Worm (Caenorhabditis elegans) whole organism, L4 larva: ENCODE results near the gene sri-31.

ENCODE experiments used
- F26F4.8 ChIP-seq: fragments of 200-800 bp; sonication (Bioruptor generic); conservative IDR thresholded peaks from 2 replicates; pipeline ENCODE4 v1.3.6; 2022; ENCODE audit warnings: missing genetic modification characterization, missing compliant biosample characterization
- F37D6.2 ChIP-seq: sonication (generic microtip); optimal IDR thresholded peaks from 2 replicates; lab custom pipeline; 2016; ENCODE audit warnings: mild to moderate bottlenecking, missing genetic modification characterization, missing compliant biosample characterization
- F44E2.7 ChIP-seq: fragments of 200-800 bp; sonication (Bioruptor generic); IDR thresholded peaks from 2 replicates; pipeline ENCODE4 v2.1.2; 2022; ENCODE audit warnings: missing genetic modification characterization, missing compliant biosample characterization
- R02D3.7 ChIP-seq: fragments of 150-350 bp; sonication (generic microtip); optimal IDR thresholded peaks from 3 replicates; lab custom pipeline; 2014; ENCODE audit warnings: missing biosample characterization, missing genetic modification characterization
- T26A8.4 ChIP-seq: fragments of 200-800 bp; sonication (Bioruptor generic); IDR thresholded peaks from 2 replicates; pipeline ENCODE4 v1.3.6; 2022; ENCODE audit warnings: missing genetic modification characterization, missing compliant biosample characterization
- Y105C5A.15 ChIP-seq: fragments of 200-800 bp; sonication (Bioruptor generic); IDR thresholded peaks from 2 replicates; pipeline ENCODE4 v1.3.6; 2022; ENCODE audit warnings: missing genetic modification characterization, missing compliant biosample characterization
- Y48G9A.11 ChIP-seq: fragments of 200-800 bp; sonication (Bioruptor generic); IDR thresholded peaks from 2 replicates; pipeline ENCODE4 v1.3.6; 2022; ENCODE audit warnings: missing genetic modification reagents, missing genetic modification characterization, missing compliant biosample characterization
- Y5F2A.4 ChIP-seq: fragments of 200-800 bp; sonication (Bioruptor generic); optimal IDR thresholded peaks from 2 replicates; lab custom pipeline; 2018; ENCODE audit warnings: mild to moderate bottlenecking, missing genetic modification characterization, missing compliant biosample characterization
- Y75B8A.6 ChIP-seq: fragments of 200-800 bp; sonication (Bioruptor generic); IDR thresholded peaks from 2 replicates; pipeline ENCODE4 v1.3.6; 2022; ENCODE audit warnings: missing genetic modification reagents, missing genetic modification characterization, missing compliant biosample characterization
- ZK337.2 ChIP-seq: fragments of 200-800 bp; sonication (Bioruptor generic); IDR thresholded peaks from 2 replicates; pipeline ENCODE4 v1.3.6; 2022; ENCODE audit warnings: missing genetic modification reagents, missing genetic modification characterization, missing compliant biosample characterization
- ama-1 ChIP-seq: fragments of 150-350 bp; optimal IDR thresholded peaks from 2 replicates; lab custom pipeline; 2014; ENCODE audit warnings: inconsistent platforms, mixed read lengths
- ceh-28 ChIP-seq: fragments of 150-350 bp; optimal IDR thresholded peaks from 2 replicates; lab custom pipeline; 2014; ENCODE audit warnings: missing biosample characterization, missing genetic modification reagents, missing genetic modification characterization
- ceh-44 ChIP-seq: fragments of 200-800 bp; sonication (Bioruptor generic); IDR thresholded peaks from 2 replicates; pipeline ENCODE4 v1.3.6; 2022; ENCODE audit warnings: missing genetic modification reagents, missing genetic modification characterization, missing compliant biosample characterization
- ceh-62 ChIP-seq: sonication (generic microtip); optimal IDR thresholded peaks from 2 replicates; lab custom pipeline; 2017; ENCODE audit warnings: missing biosample characterization, missing genetic modification characterization
- ces-1 ChIP-seq: fragments of 150-350 bp; sonication (generic microtip); optimal IDR thresholded peaks from 4 replicates; lab custom pipeline; 2014; ENCODE audit warnings: missing biosample characterization, missing genetic modification reagents, missing genetic modification characterization
- ctbp-1 ChIP-seq: fragments of 200-800 bp; sonication (Bioruptor generic); IDR thresholded peaks from 2 replicates; pipeline ENCODE4 v1.3.6; 2022; ENCODE audit warnings: missing genetic modification reagents, missing genetic modification characterization, missing compliant biosample characterization
- daf-16 ChIP-seq, 3 experiments: sonication (generic microtip); optimal IDR thresholded peaks; 2 replicates each; lab custom pipeline; 2016 to 2017; ENCODE audit warnings: missing genetic modification characterization in 3 of 3, missing genetic modification reagents in 3 of 3, mild to moderate bottlenecking in 2 of 3, missing compliant biosample characterization in 2 of 3, missing biosample characterization in 1 of 3, moderate library complexity in 1 of 3
- dmd-6 ChIP-seq: fragments of 200-800 bp; sonication (Bioruptor generic); IDR thresholded peaks from 2 replicates; pipeline ENCODE4 v1.3.6; 2022; ENCODE audit warnings: missing genetic modification reagents, missing genetic modification characterization, missing compliant biosample characterization
- dpl-1 ChIP-seq: fragments of 150-350 bp; optimal IDR thresholded peaks from 2 replicates; lab custom pipeline; 2014; ENCODE audit warnings: missing biosample characterization, missing genetic modification reagents, missing genetic modification characterization
- egl-27 ChIP-seq: sonication (generic microtip); optimal IDR thresholded peaks from 3 replicates; lab custom pipeline; 2017; ENCODE audit warnings: missing biosample characterization, missing genetic modification reagents, missing genetic modification characterization
- egl-43 ChIP-seq: fragments of 200-800 bp; sonication (Bioruptor generic); IDR thresholded peaks from 2 replicates; pipeline ENCODE4 v1.3.6; 2022; ENCODE audit warnings: missing genetic modification reagents, missing genetic modification characterization, missing compliant biosample characterization
- fkh-10 ChIP-seq: fragments of 150-350 bp; optimal IDR thresholded peaks from 2 replicates; lab custom pipeline; 2014; ENCODE audit warnings: missing biosample characterization, missing genetic modification reagents, missing genetic modification characterization
- fos-1 ChIP-seq: fragments of 150-350 bp; optimal IDR thresholded peaks from 2 replicates; lab custom pipeline; 2014; ENCODE audit warnings: missing biosample characterization, missing genetic modification characterization
- hlh-11 ChIP-seq: fragments of 200-800 bp; sonication (Bioruptor generic); optimal IDR thresholded peaks from 2 replicates; lab custom pipeline; 2018; ENCODE audit warnings: mild to moderate bottlenecking, missing genetic modification characterization, missing compliant biosample characterization
- jun-1 ChIP-seq: fragments of 150-350 bp; optimal IDR thresholded peaks from 2 replicates; lab custom pipeline; 2014; ENCODE audit warnings: missing biosample characterization, missing genetic modification reagents, missing genetic modification characterization
- lin-13 ChIP-seq: fragments of 150-350 bp; optimal IDR thresholded peaks from 2 replicates; lab custom pipeline; 2014; ENCODE audit warnings: missing biosample characterization, missing genetic modification reagents, missing genetic modification characterization
- lin-15B ChIP-seq: fragments of 150-350 bp; sonication (generic microtip); optimal IDR thresholded peaks from 3 replicates; lab custom pipeline; 2014; ENCODE audit warnings: missing biosample characterization, missing genetic modification characterization
- lin-29 ChIP-seq: fragments of 200-800 bp; sonication (Bioruptor generic); IDR thresholded peaks from 2 replicates; pipeline ENCODE4 v1.3.6; 2022; ENCODE audit warnings: missing genetic modification reagents, missing genetic modification characterization, missing compliant biosample characterization
- lin-38 ChIP-seq: fragments of 200-800 bp; sonication (Bioruptor generic); IDR thresholded peaks from 2 replicates; pipeline ENCODE4 v1.3.6; 2022; ENCODE audit warnings: missing genetic modification reagents, missing genetic modification characterization, missing compliant biosample characterization
- lir-3 ChIP-seq: sonication (generic microtip); optimal IDR thresholded peaks from 2 replicates; lab custom pipeline; 2016; ENCODE audit warnings: mild to moderate bottlenecking, missing genetic modification characterization, missing compliant biosample characterization
- lsy-2 ChIP-seq, 2 experiments: fragments of 150-350 bp in 1 of 2; sonication (generic microtip) in 1 of 2; optimal IDR thresholded peaks; 2 replicates each; lab custom pipeline; 2014 to 2017; ENCODE audit warnings: missing biosample characterization in 2 of 2, missing genetic modification characterization in 2 of 2
- madf-5 ChIP-seq, 2 experiments: fragments of 200-800 bp; sonication (Bioruptor generic); IDR thresholded peaks; 2 replicates each; pipeline ENCODE4 v1.3.6; 2022; ENCODE audit warnings: missing compliant biosample characterization in 2 of 2, missing genetic modification characterization in 2 of 2
- mdt-29 ChIP-seq: fragments of 200-800 bp; sonication (Bioruptor generic); IDR thresholded peaks from 2 replicates; pipeline ENCODE4 v1.3.6; 2022; ENCODE audit warnings: missing genetic modification reagents, missing genetic modification characterization, missing compliant biosample characterization
- mep-1 ChIP-seq: fragments of 150-350 bp; sonication (generic microtip); optimal IDR thresholded peaks from 3 replicates; lab custom pipeline; 2014; ENCODE audit warnings: missing biosample characterization, missing genetic modification characterization
- mes-2 ChIP-seq: sonication (generic microtip); optimal IDR thresholded peaks from 2 replicates; lab custom pipeline; 2016; ENCODE audit warnings: missing genotype, mild to moderate bottlenecking, missing genetic modification characterization, missing compliant biosample characterization; ENCODE audit not compliant: poor library complexity, severe bottlenecking
- mxl-2 ChIP-seq: fragments of 200-800 bp; sonication (Bioruptor generic); conservative IDR thresholded peaks from 2 replicates; pipeline ENCODE4 v1.3.6; 2022; ENCODE audit warnings: missing genetic modification reagents, missing genetic modification characterization, missing compliant biosample characterization
- mxl-3 ChIP-seq: fragments of 200-800 bp; sonication (Bioruptor generic); optimal IDR thresholded peaks from 2 replicates; lab custom pipeline; 2018; ENCODE audit warnings: mild to moderate bottlenecking, missing genetic modification characterization, missing compliant biosample characterization
- nhr-102 ChIP-seq: sonication (generic microtip); optimal IDR thresholded peaks from 2 replicates; lab custom pipeline; 2016; ENCODE audit warnings: mild to moderate bottlenecking, missing genetic modification characterization, moderate library complexity, missing compliant biosample characterization
- nhr-111 ChIP-seq: fragments of 200-800 bp; sonication (Bioruptor generic); optimal IDR thresholded peaks from 2 replicates; lab custom pipeline; 2018; ENCODE audit warnings: mild to moderate bottlenecking, missing genetic modification characterization, missing compliant biosample characterization
- nhr-25 ChIP-seq: sonication (generic microtip); optimal IDR thresholded peaks from 2 replicates; lab custom pipeline; 2017; ENCODE audit warnings: missing genetic modification characterization, mild to moderate bottlenecking, missing compliant biosample characterization, antibody characterized with exemption, moderate library complexity, borderline replicate concordance; ENCODE audit not compliant: insufficient read depth
- nhr-28 ChIP-seq: fragments of 150-350 bp; optimal IDR thresholded peaks from 2 replicates; lab custom pipeline; 2014; ENCODE audit warnings: missing biosample characterization, missing genetic modification characterization
- nhr-48 ChIP-seq: sonication (generic microtip); optimal IDR thresholded peaks from 2 replicates; lab custom pipeline; 2016; ENCODE audit warnings: mild to moderate bottlenecking, missing genetic modification characterization, missing compliant biosample characterization
- nhr-77 ChIP-seq: fragments of 150-350 bp; optimal IDR thresholded peaks from 2 replicates; lab custom pipeline; 2014; ENCODE audit warnings: missing biosample characterization, missing genetic modification characterization
- php-3 ChIP-seq: fragments of 200-800 bp; sonication (Bioruptor generic); IDR thresholded peaks from 2 replicates; pipeline ENCODE4 v1.3.6; 2022; ENCODE audit warnings: missing genetic modification reagents, missing genetic modification characterization, missing compliant biosample characterization
- pqm-1 ChIP-seq: sonication (generic microtip); optimal IDR thresholded peaks from 2 replicates; lab custom pipeline; 2017; ENCODE audit warnings: missing biosample characterization, missing genetic modification characterization
- saeg-2 ChIP-seq: fragments of 200-800 bp; sonication (Bioruptor generic); IDR thresholded peaks from 2 replicates; pipeline ENCODE4 v1.3.6; 2022; ENCODE audit warnings: missing genetic modification reagents, missing genetic modification characterization, missing compliant biosample characterization
- sdz-12 ChIP-seq: fragments of 200-800 bp; sonication (Bioruptor generic); optimal IDR thresholded peaks from 2 replicates; lab custom pipeline; 2018; ENCODE audit warnings: mild to moderate bottlenecking, missing genetic modification characterization, missing compliant biosample characterization
- skn-1 ChIP-seq: fragments of 150-350 bp; optimal IDR thresholded peaks from 2 replicates; lab custom pipeline; 2014; ENCODE audit warnings: missing biosample characterization, missing genetic modification characterization
- snpc-1.2 ChIP-seq: fragments of 200-800 bp; sonication (Bioruptor generic); IDR thresholded peaks from 2 replicates; pipeline ENCODE4 v1.3.6; 2022; ENCODE audit warnings: missing genetic modification reagents, missing genetic modification characterization, missing compliant biosample characterization
- zag-1 ChIP-seq: fragments of 150-350 bp; optimal IDR thresholded peaks from 2 replicates; lab custom pipeline; 2014; ENCODE audit warnings: missing biosample characterization, missing genetic modification characterization
- zfp-3 ChIP-seq: fragments of 200-800 bp; sonication (Bioruptor generic); conservative IDR thresholded peaks from 2 replicates; pipeline ENCODE4 v1.3.6; 2022; ENCODE audit warnings: missing genetic modification reagents, missing genetic modification characterization, missing compliant biosample characterization
- ztf-11 ChIP-seq: fragments of 150-350 bp; optimal IDR thresholded peaks from 2 replicates; lab custom pipeline; 2014; ENCODE audit warnings: missing biosample characterization, missing genetic modification characterization

The sri-31 gene

ce11 chrII:3055531-3055930, 4.7 kb downstream of the sri-31 start:
- TF ChIP-seq Y48G9A.11 (no peak), saeg-2 (no peak), zag-1 (tag; lab: Kevin White, UChicago) (no peak), nhr-48 (tag; lab: Kevin White, UChicago) (no peak), F37D6.2 (no peak), ztf-11 (no peak), daf-16 (GFP tag; optimal IDR thresholded peaks at IDR 0.05; lab: Kevin White, UChicago) (no peak), daf-16 (tag; optimal IDR thresholded peaks at IDR 0.05; lab: Kevin White, UChicago) (no peak), lsy-2 (tag; optimal IDR thresholded peaks at IDR 0.05; lab: Kevin White, UChicago) (no peak), nhr-111 (no peak), mdt-29 (GFP tag; lab: Robert Waterston, UW) (no peak), snpc-1.2 (GFP tag; lab: Robert Waterston, UW) (no peak), hlh-11 (peak; percentile 31), ceh-62 (tag; lab: Kevin White, UChicago) (no peak), egl-27 (tag; lab: Kevin White, UChicago) (no peak), ctbp-1 (GFP tag; lab: Robert Waterston, UW) (no peak), skn-1 (tag; lab: Kevin White, UChicago) (no peak), ces-1 (GFP tag; lab: Kevin White, UChicago) (no peak), lin-38 (GFP tag; lab: Robert Waterston, UW) (no peak), fkh-10 (GFP tag; lab: Kevin White, UChicago) (no peak), mes-2 (tag; lab: Kevin White, UChicago) (peak; percentile 16), dmd-6 (peak; percentile 12; the same call in 1 of the 2 replicates), sdz-12 (GFP tag; lab: Kevin White, UChicago) (no peak), mxl-3 (GFP tag; lab: Kevin White, UChicago) (peak; percentile 33), dpl-1 (GFP tag; lab: Kevin White, UChicago) (no peak), F26F4.8 (GFP tag; lab: Robert Waterston, UW) (no peak), php-3 (no peak), Y105C5A.15 (GFP tag; lab: Robert Waterston, UW) (no peak), R02D3.7 (tag; lab: Kevin White, UChicago) (no peak), madf-5 (GFP tag; IDR thresholded peaks at IDR 0.05; lab: Robert Waterston, UW) (no peak), fos-1 (no peak), pqm-1 (tag; lab: Kevin White, UChicago) (no peak), lir-3 (no peak), mep-1 (tag; lab: Kevin White, UChicago) (no peak), mxl-2 (GFP tag; lab: Robert Waterston, UW) (no peak), ama-1 (lab: Kevin White, UChicago) (no peak), nhr-25 (tag; lab: Kevin White, UChicago) (no peak), lin-29 (GFP tag; lab: Robert Waterston, UW) (no peak), egl-43 (peak; percentile 50; the same call in 1 of the 2 replicates), ceh-44 (GFP tag; lab: Robert Waterston, UW) (no peak), lin-13 (peak; percentile 46), F44E2.7 (GFP tag; lab: Robert Waterston, UW) (no peak), ceh-28 (tag; lab: Kevin White, UChicago) (no peak), lin-15B (no peak), Y5F2A.4 (GFP tag; lab: Kevin White, UChicago) (no peak), nhr-28 (tag; lab: Kevin White, UChicago) (peak; percentile 5), T26A8.4 (no peak), jun-1 (tag; lab: Kevin White, UChicago) (no peak), nhr-77 (no peak), Y75B8A.6 (GFP tag; lab: Robert Waterston, UW) (no peak), zfp-3 (no peak), nhr-102 (tag; lab: Kevin White, UChicago) (no peak), ZK337.2 (GFP tag; lab: Robert Waterston, UW) (no peak)
